Worm (Caenorhabditis elegans): Measurements from ENCODE around the gene best-13.

DNA sequence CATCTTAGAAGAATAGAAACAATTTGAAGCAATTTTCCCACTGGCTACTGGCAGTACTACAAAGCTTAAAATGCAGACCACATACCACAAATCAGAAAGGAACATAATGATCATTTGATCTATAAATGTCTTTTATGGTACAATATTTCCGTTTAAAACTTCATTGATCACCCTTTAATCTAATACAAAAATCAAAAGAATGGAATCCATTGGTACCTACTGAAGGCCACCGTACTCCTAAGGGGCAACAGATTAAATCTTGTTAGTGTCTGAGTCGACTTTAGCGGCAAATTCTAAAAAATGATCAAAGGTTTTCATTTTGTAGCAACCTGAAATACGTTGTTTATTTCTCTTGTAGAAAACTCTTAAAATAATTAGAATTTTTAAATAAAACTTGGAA, 31.5 kb upstream of the best-13 start:
- TF ChIP-seq nhr-11 (tag; optimal IDR thresholded peaks at IDR 0.05) (no peak), fkh-10 (GFP tag; optimal IDR thresholded peaks at IDR 0.05) (no peak), ceh-31 (tag; optimal IDR thresholded peaks at IDR 0.05) (no peak), ceh-14 (tag; optimal IDR thresholded peaks at IDR 0.05) (no peak), nfya-1 (tag; optimal IDR thresholded peaks at IDR 0.05) (no peak), ref-2 (tag; optimal IDR thresholded peaks at IDR 0.05) (no peak), mec-3 (tag; optimal IDR thresholded peaks at IDR 0.05; ENCODE audit: borderline replicate concordance) (no peak), dve-1 (tag; optimal IDR thresholded peaks at IDR 0.05) (no peak), fkh-6 (tag; optimal IDR thresholded peaks at IDR 0.05) (no peak)
